Fruit fly (Drosophila melanogaster) whole organism, wandering third instar larva: ENCODE data around the gene CG14105.

ENCODE experiments used
- Abd-B ChIP-seq: fragments of >200 bp; optimal IDR thresholded peaks from 2 replicates; lab custom pipeline; 2017; ENCODE audit warnings: missing biosample characterization, missing genetic modification characterization
- CG9705 ChIP-seq: fragments of 200-800 bp; sonication (Bioruptor generic); optimal IDR thresholded peaks from 2 replicates; lab custom pipeline; 2018; ENCODE audit warnings: missing biosample characterization, mild to moderate bottlenecking, missing genetic modification characterization
- CrebA ChIP-seq: fragments of 200-800 bp; sonication (Bioruptor generic); optimal IDR thresholded peaks from 2 replicates; lab custom pipeline; 2016; ENCODE audit warnings: missing biosample characterization, mild to moderate bottlenecking, missing genetic modification characterization, borderline replicate concordance
- Dfd ChIP-seq: fragments of >200 bp; optimal IDR thresholded peaks from 2 replicates; lab custom pipeline; 2017; ENCODE audit warnings: missing biosample characterization, missing genetic modification characterization
- Dif ChIP-seq: fragments of 200-275, 200-300 bp; sonication (Bioruptor generic); optimal IDR thresholded peaks from 2 replicates; lab custom pipeline; 2018; ENCODE audit warnings: missing biosample characterization, missing genetic modification characterization; ENCODE audit not compliant: partially characterized antibody
- HLH106 ChIP-seq: fragments of 200-800 bp; optimal IDR thresholded peaks from 3 replicates; lab custom pipeline; 2019; ENCODE audit warnings: missing biosample characterization, mild to moderate bottlenecking, missing genetic modification characterization, moderate library complexity
- Hnf4 ChIP-seq: fragments of 200-800 bp; sonication (Bioruptor generic); optimal IDR thresholded peaks from 2 replicates; lab custom pipeline; 2016; ENCODE audit warnings: missing biosample characterization, mild to moderate bottlenecking, missing genetic modification characterization
- Hr78 ChIP-seq: fragments of >200 bp; optimal IDR thresholded peaks from 2 replicates; lab custom pipeline; 2017; ENCODE audit warnings: missing biosample characterization, missing genetic modification characterization
- Hr83 ChIP-seq: fragments of 200-300 bp; sonication (Bioruptor generic); optimal IDR thresholded peaks from 2 replicates; lab custom pipeline; 2016; ENCODE audit warnings: missing biosample characterization, mild to moderate bottlenecking, missing genetic modification characterization, moderate library complexity; ENCODE audit not compliant: poor library complexity, severe bottlenecking
- Mio ChIP-seq: sonication (Bioruptor generic); optimal IDR thresholded peaks from 2 replicates; lab custom pipeline; 2016; ENCODE audit warnings: missing biosample characterization, missing genetic modification characterization
- N ChIP-seq: fragments of >200 bp; optimal IDR thresholded peaks from 2 replicates; lab custom pipeline; 2018; ENCODE audit warnings: missing biosample characterization, missing external identifiers, missing genetic modification characterization
- OdsH ChIP-seq: fragments of 200-800 bp; sonication (Bioruptor generic); optimal IDR thresholded peaks from 2 replicates; lab custom pipeline; 2016; ENCODE audit warnings: missing biosample characterization, mild to moderate bottlenecking, missing genetic modification characterization
- Rel ChIP-seq, 2 experiments: fragments of 200-800 bp; sonication (Bioruptor generic) in 1 of 2; optimal IDR thresholded peaks; 2 replicates in 1 of 2; 3 replicates in 1 of 2; lab custom pipeline; 2016 to 2019; ENCODE audit warnings: mild to moderate bottlenecking in 2 of 2, missing biosample characterization in 2 of 2, missing genetic modification characterization in 2 of 2, moderate library complexity in 1 of 2
- Sp1 ChIP-seq: fragments of 200-800 bp; sonication (Bioruptor generic); optimal IDR thresholded peaks from 3 replicates; lab custom pipeline; 2019; ENCODE audit warnings: missing biosample characterization, mild to moderate bottlenecking, missing genetic modification characterization, moderate library complexity
- Vsx2 ChIP-seq: fragments of 200-300, 225-300 bp; sonication (Bioruptor generic); optimal IDR thresholded peaks from 2 replicates; lab custom pipeline; 2018; ENCODE audit warnings: missing biosample characterization, missing genetic modification characterization; ENCODE audit not compliant: partially characterized antibody
- br ChIP-seq: fragments of 200-800 bp; sonication (Bioruptor generic); optimal IDR thresholded peaks from 2 replicates; lab custom pipeline; 2016; ENCODE audit warnings: missing biosample characterization, missing genetic modification characterization
- brk ChIP-seq: fragments of 200-800 bp; sonication (Bioruptor generic); optimal IDR thresholded peaks from 2 replicates; lab custom pipeline; 2016; ENCODE audit warnings: missing biosample characterization, mild to moderate bottlenecking, missing genetic modification characterization
- dl ChIP-seq, 2 experiments: fragments of 175-275, 200-275 bp in 1 of 2; fragments of 200-275 bp in 1 of 2; sonication (Bioruptor generic); optimal IDR thresholded peaks; lab custom pipeline; 2018; ENCODE audit warnings: mild to moderate bottlenecking in 2 of 2, missing biosample characterization in 2 of 2, missing genetic modification characterization in 2 of 2, moderate library complexity in 2 of 2; ENCODE audit not compliant: partially characterized antibody in 2 of 2, insufficient read depth in 1 of 2
- dmrt93B ChIP-seq: fragments of 200-800 bp; sonication (Bioruptor generic); optimal IDR thresholded peaks from 2 replicates; lab custom pipeline; 2018; ENCODE audit warnings: missing biosample characterization, mild to moderate bottlenecking, missing genetic modification characterization
- dsf ChIP-seq: sonication (Bioruptor generic); optimal IDR thresholded peaks from 2 replicates; lab custom pipeline; 2016; ENCODE audit warnings: missing biosample characterization, missing genetic modification characterization, borderline replicate concordance
- ey ChIP-seq: fragments of 200-800 bp; sonication (Bioruptor generic); optimal IDR thresholded peaks from 2 replicates; lab custom pipeline; 2016; ENCODE audit warnings: missing biosample characterization, missing genetic modification characterization
- foxo ChIP-seq, 2 experiments: fragments of 200-800 bp; sonication (Bioruptor generic); optimal IDR thresholded peaks; 2 replicates in 1 of 2; 3 replicates in 1 of 2; lab custom pipeline; 2016 to 2017; ENCODE audit warnings: missing biosample characterization in 2 of 2, missing genetic modification characterization in 2 of 2
- fru ChIP-seq: fragments of 200-800 bp; sonication (Bioruptor generic); optimal IDR thresholded peaks from 3 replicates; lab custom pipeline; 2016; ENCODE audit warnings: missing biosample characterization, mild to moderate bottlenecking, missing genetic modification characterization
- h ChIP-seq: fragments of 200-800 bp; sonication (Bioruptor generic); optimal IDR thresholded peaks from 3 replicates; lab custom pipeline; 2016; ENCODE audit warnings: missing biosample characterization, mild to moderate bottlenecking, missing genetic modification characterization
- lola ChIP-seq: fragments of >200 bp; optimal IDR thresholded peaks from 2 replicates; lab custom pipeline; 2017; ENCODE audit warnings: missing biosample characterization, missing genetic modification characterization
- psq ChIP-seq: fragments of 200-800 bp; sonication (Bioruptor generic); optimal IDR thresholded peaks from 3 replicates; lab custom pipeline; 2017; ENCODE audit warnings: missing biosample characterization, mild to moderate bottlenecking, missing genetic modification characterization, moderate library complexity
- rgr ChIP-seq: fragments of 200-800 bp; sonication (Bioruptor generic); optimal IDR thresholded peaks from 3 replicates; lab custom pipeline; 2016; ENCODE audit warnings: missing biosample characterization, mild to moderate bottlenecking, missing genetic modification characterization
- sage ChIP-seq: fragments of 200-800 bp; sonication (Bioruptor generic); optimal IDR thresholded peaks from 2 replicates; lab custom pipeline; 2016; ENCODE audit warnings: missing biosample characterization, mild to moderate bottlenecking, missing genetic modification characterization
- woc ChIP-seq: sonication (Bioruptor generic); optimal IDR thresholded peaks from 2 replicates; lab custom pipeline; 2016; ENCODE audit warnings: missing biosample characterization, mild to moderate bottlenecking, missing genetic modification characterization

Gene CG14105

dm6 chr3L:13412886-13413224 lies 13.6 kb downstream of the CG14105 start:
- TF ChIP-seq sage (GFP tag; lab: Kevin White, UChicago) (no peak), HLH106 (tag; lab: Kevin White, UChicago) (no peak), CG9705 (GFP tag; lab: Kevin White, UChicago) (no peak), CrebA (GFP tag; lab: Kevin White, UChicago) (no peak), dmrt93B (no peak), woc (GFP tag; lab: Kevin White, UChicago) (no peak), dl (GFP tag; optimal IDR thresholded peaks at IDR 0.05; lab: Kevin White, UChicago; ENCODE audit: insufficient read depth in 1 of 2, partially characterized antibody in 2 of 2) (no peak), dsf (GFP tag; lab: Kevin White, UChicago) (no peak), brk (no peak), Abd-B (no peak), Hnf4 (GFP tag; lab: Kevin White, UChicago) (no peak), ey (GFP tag; lab: Kevin White, UChicago) (no peak), Dfd (GFP tag; lab: Kevin White, UChicago) (no peak), fru (no peak), N (no peak), Rel (GFP tag; optimal IDR thresholded peaks at IDR 0.05; lab: Kevin White, UChicago) (no peak), Rel (tag; optimal IDR thresholded peaks at IDR 0.05; lab: Kevin White, UChicago) (no peak)
- TF ChIP-seq, all 38 proteins: peak for 0

DNA sequence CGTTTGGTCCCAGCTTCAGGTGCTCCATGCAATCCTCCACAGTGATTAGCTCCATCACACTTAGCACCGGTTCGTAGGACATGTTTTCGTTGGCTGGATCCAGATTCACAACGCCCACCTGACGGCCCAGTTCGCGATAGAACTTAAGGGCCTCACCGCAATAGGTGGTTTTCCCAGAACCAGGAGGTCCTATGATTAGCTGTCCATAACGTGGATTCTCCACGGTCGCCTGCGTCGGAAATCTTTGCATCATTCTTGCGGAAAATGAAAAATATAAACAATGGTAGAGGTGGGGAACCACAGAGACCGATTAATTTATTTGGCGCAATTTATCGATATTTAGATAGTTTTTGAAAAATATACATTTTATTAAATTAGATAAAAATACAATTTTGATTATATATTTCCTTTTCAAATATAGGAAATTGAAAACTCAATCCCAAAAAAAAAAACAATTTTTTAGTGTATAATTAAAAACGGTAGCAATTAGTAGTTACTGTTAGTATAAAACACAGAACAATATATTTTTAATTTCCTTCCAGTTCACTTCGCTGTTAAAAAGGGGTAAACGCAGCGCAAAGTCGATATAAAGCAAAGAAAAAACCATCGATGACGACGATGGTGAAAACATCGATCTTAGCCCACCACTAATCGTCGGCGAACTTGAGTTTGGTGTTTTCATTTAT lies 14.1 kb downstream of the CG14105 start, which contains the start of the genes CG10222 and flr:
Gene CG10222, minus strand, starts transcription at position 254 of the 686 bp plus-strand sequence.
Gene flr, plus strand, starts transcription at position 644 of the 686 bp plus-strand sequence.
- TF ChIP-seq rgr (GFP tag; lab: Kevin White, UChicago) (peak; percentile 41), h (peak; percentile 23), fru (peak; percentile 4), Abd-B (no peak), ey (GFP tag; lab: Kevin White, UChicago) (peak; percentile 25), Dif (no peak), OdsH (GFP tag; lab: Kevin White, UChicago) (peak; percentile 11), Hr78 (no peak), Vsx2 (no peak), HLH106 (tag; lab: Kevin White, UChicago) (peak; percentile 31), dl (GFP tag; optimal IDR thresholded peaks at IDR 0.05; lab: Kevin White, UChicago; ENCODE audit: insufficient read depth in 1 of 2, partially characterized antibody in 2 of 2) (no peak), Rel (GFP tag; optimal IDR thresholded peaks at IDR 0.05; lab: Kevin White, UChicago) (no peak), Rel (tag; optimal IDR thresholded peaks at IDR 0.05; lab: Kevin White, UChicago) (peak; percentile 78), woc (GFP tag; lab: Kevin White, UChicago) (no peak), psq (GFP tag; lab: Kevin White, UChicago) (peak; percentile 25)

- TF ChIP-seq CrebA (GFP tag; lab: Kevin White, UChicago) = no peak
- peak; percentile 11 for TF ChIP-seq h
- peak; percentile 56 for TF ChIP-seq Hr83
- TF ChIP-seq CG9705 (GFP tag; lab: Kevin White, UChicago) = no peak
- peak; percentile 13 for TF ChIP-seq ey (GFP tag; lab: Kevin White, UChicago)
- peak; percentile 18 for TF ChIP-seq Vsx2
- TF ChIP-seq Mio = no peak
- TF ChIP-seq psq (GFP tag; lab: Kevin White, UChicago) = no peak
- peak; percentile 7 for TF ChIP-seq rgr (GFP tag; lab: Kevin White, UChicago)
- no peak for TF ChIP-seq dsf (GFP tag; lab: Kevin White, UChicago)
- TF ChIP-seq foxo (GFP tag; optimal IDR thresholded peaks at IDR 0.05; lab: Kevin White, UChicago) = peak in 1 of 2 experiments; percentile 22
Observed at dm6 chr3L:13410999-13411398, 15.5 kb downstream of the CG14105 start.

DNA sequence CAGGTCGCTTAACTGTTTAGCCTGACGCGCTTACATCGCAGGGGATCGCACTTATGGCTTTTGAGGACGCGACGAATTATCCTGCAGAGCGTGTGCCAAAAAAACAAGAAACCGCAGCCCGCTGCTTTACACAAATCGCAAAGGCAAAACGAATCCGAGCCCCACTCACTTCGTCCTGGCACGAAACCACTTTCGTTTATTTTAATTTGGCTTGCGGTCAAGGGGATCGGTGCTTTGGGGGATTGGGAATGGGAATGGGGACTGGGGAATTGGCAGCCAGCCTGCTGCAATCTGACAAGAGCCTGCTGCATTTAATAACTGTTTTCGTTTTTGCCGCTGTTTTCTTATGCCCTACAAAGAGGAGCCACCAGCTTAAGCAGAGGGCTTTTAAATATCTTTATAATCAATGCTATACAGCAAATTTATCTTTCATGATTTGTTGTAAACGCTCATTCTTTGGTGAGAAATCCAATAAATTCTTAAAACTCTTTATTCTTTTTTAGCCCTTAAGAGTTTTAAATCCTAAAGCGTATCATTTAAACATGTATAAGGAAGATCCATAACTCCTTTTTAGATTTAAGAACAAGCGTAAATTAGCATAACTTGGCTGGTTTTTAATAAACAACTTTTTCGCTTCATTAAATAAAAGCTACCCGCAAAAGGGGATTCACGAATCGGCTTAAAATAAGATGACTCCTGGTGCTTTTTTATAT lies 16.5 kb downstream of the CG14105 start:
- TF ChIP-seq dsf (GFP tag; lab: Kevin White, UChicago) = no peak
- TF ChIP-seq OdsH (GFP tag; lab: Kevin White, UChicago) = peak; percentile 16
- TF ChIP-seq woc (GFP tag; lab: Kevin White, UChicago) = peak; percentile 54
- TF ChIP-seq br (GFP tag; lab: Kevin White, UChicago) = peak; percentile 21
- TF ChIP-seq ey (GFP tag; lab: Kevin White, UChicago) = peak; percentile 35
- no peak for TF ChIP-seq Hr78
- no peak for TF ChIP-seq CrebA (GFP tag; lab: Kevin White, UChicago)
- peak; percentile 25 for TF ChIP-seq fru
- TF ChIP-seq dmrt93B = no peak
- TF ChIP-seq Mio = no peak
- peak; percentile 32 for TF ChIP-seq HLH106 (tag; lab: Kevin White, UChicago)
- peak; percentile 20 for TF ChIP-seq h
- TF ChIP-seq lola (GFP tag; lab: Kevin White, UChicago) = no peak
- peak in 1 of 2 experiments; percentile 32 for TF ChIP-seq foxo (GFP tag; optimal IDR thresholded peaks at IDR 0.05; lab: Kevin White, UChicago)
- TF ChIP-seq psq (GFP tag; lab: Kevin White, UChicago) = peak; percentile 9
- TF ChIP-seq Sp1 = peak; percentile 42
